Fruit fly (Drosophila melanogaster): Measurements from ENCODE around the gene CG43094.

DNA sequence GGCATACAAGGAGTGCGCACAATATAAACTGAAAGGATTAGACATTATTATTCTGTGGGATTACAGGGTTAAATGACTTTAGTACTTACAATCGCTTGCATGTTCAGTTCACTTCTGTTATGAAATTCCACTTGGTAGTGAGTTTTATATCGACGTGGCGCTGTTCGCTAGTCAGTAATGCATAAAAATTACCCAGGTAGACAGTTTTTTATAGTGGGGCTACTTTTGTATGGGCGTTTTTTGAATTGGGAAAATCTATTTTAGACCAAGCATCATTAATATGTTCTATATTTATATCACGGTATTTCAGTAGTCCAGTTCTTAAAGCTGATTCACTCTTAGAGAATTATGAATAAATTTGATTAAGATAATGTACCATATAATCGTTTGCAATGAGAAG lies 883 bp upstream of the CG43094 start, which contains the start of gene CG43095:
- TF ChIP-seq fru (GFP tag; optimal IDR thresholded peaks at IDR 0.05) (no peak), Dfd (GFP tag; optimal IDR thresholded peaks at IDR 0.05) (no peak), psq (GFP tag; optimal IDR thresholded peaks at IDR 0.05) (no peak), GATAd (GFP tag; optimal IDR thresholded peaks at IDR 0.05) (no peak), Myc (optimal IDR thresholded peaks at IDR 0.05) (no peak), OdsH (GFP tag; optimal IDR thresholded peaks at IDR 0.05) (no peak), woc (GFP tag; optimal IDR thresholded peaks at IDR 0.05) (no peak), Abd-B (GFP tag; optimal IDR thresholded peaks at IDR 0.05) (no peak), CG32264 (GFP tag; optimal IDR thresholded peaks at IDR 0.05) (no peak), dmrt93B (GFP tag; optimal IDR thresholded peaks at IDR 0.05) (no peak), ey (GFP tag; optimal IDR thresholded peaks at IDR 0.05) (no peak)
